Fruit fly (Drosophila melanogaster): ENCODE measurements around the gene Fum1.

dm6 chrX:6726758-6727490 is 48.7 kb downstream of the Fum1 start:
- TF ChIP-seq Ets96B (tag; optimal IDR thresholded peaks at IDR 0.05) (no peak), Sox102F (GFP tag; optimal IDR thresholded peaks at IDR 0.05) (no peak), CG8319 (GFP tag; optimal IDR thresholded peaks at IDR 0.05) (no peak), svp (GFP tag) (no peak), CG10669 (GFP tag; optimal IDR thresholded peaks at IDR 0.05) (no peak), cyc (GFP tag; optimal IDR thresholded peaks at IDR 0.05) (no peak), CG11294 (GFP tag; IDR thresholded peaks at IDR 0.05) (no peak), lz (GFP tag; optimal IDR thresholded peaks at IDR 0.05) (no peak), CG3032 (tag; optimal IDR thresholded peaks at IDR 0.05) (no peak), CG8632 (GFP tag; optimal IDR thresholded peaks at IDR 0.05) (no peak), CG3919 (GFP tag; optimal IDR thresholded peaks at IDR 0.05) (no peak), CG6276 (GFP tag; optimal IDR thresholded peaks at IDR 0.05) (no peak)
